Worm (Caenorhabditis elegans) whole organism, L1 larva: Measurements from ENCODE around the gene F46C5.6.

ENCODE experiments used
- elt-3 ChIP-seq, 6 experiments: fragments of 150-350 bp in 1 of 6; sonication (generic microtip); optimal IDR thresholded peaks; 2 replicates each; lab custom pipeline; 2017 to 2018; ENCODE audit warnings: missing biosample characterization in 6 of 6, missing genetic modification characterization in 6 of 6, inconsistent platforms in 1 of 6
- fos-1 ChIP-seq: fragments of 150-350 bp; optimal IDR thresholded peaks from 2 replicates; lab custom pipeline; 2014; ENCODE audit warnings: missing biosample characterization, missing genetic modification characterization
- mef-2 ChIP-seq: fragments of 150-350 bp; optimal IDR thresholded peaks from 2 replicates; lab custom pipeline; 2014; ENCODE audit warnings: missing biosample characterization, missing genetic modification characterization
- nhr-11 ChIP-seq: fragments of 150-350 bp; optimal IDR thresholded peaks from 2 replicates; lab custom pipeline; 2014; ENCODE audit warnings: missing biosample characterization, missing genetic modification characterization
- nhr-20 ChIP-seq: sonication (generic microtip); optimal IDR thresholded peaks from 2 replicates; lab custom pipeline; 2016; ENCODE audit warnings: mild to moderate bottlenecking, missing genetic modification characterization, missing compliant biosample characterization
- nhr-76 ChIP-seq: sonication (generic microtip); optimal IDR thresholded peaks from 2 replicates; lab custom pipeline; 2017; ENCODE audit warnings: missing biosample characterization, missing genetic modification characterization
- snpc-4 ChIP-seq: fragments of 150-350 bp; optimal IDR thresholded peaks from 2 replicates; lab custom pipeline; 2014; ENCODE audit warnings: missing biosample characterization, missing genetic modification characterization
- sptf-1 ChIP-seq: fragments of 150-350 bp; optimal IDR thresholded peaks from 2 replicates; lab custom pipeline; 2014; ENCODE audit warnings: missing biosample characterization, missing genetic modification characterization
- tbx-2 ChIP-seq: sonication (generic microtip); optimal IDR thresholded peaks from 2 replicates; lab custom pipeline; 2016; ENCODE audit warnings: missing genetic modification characterization, missing compliant biosample characterization
- unc-86 ChIP-seq: sonication (generic microtip); optimal IDR thresholded peaks from 2 replicates; lab custom pipeline; 2016; ENCODE audit warnings: missing genetic modification characterization, missing compliant biosample characterization
- ztf-11 ChIP-seq, 2 experiments: sonication (generic microtip); optimal IDR thresholded peaks; 2 replicates each; lab custom pipeline; 2016 to 2017; ENCODE audit warnings: missing genetic modification characterization in 2 of 2, missing biosample characterization in 1 of 2, missing compliant biosample characterization in 1 of 2

DNA sequence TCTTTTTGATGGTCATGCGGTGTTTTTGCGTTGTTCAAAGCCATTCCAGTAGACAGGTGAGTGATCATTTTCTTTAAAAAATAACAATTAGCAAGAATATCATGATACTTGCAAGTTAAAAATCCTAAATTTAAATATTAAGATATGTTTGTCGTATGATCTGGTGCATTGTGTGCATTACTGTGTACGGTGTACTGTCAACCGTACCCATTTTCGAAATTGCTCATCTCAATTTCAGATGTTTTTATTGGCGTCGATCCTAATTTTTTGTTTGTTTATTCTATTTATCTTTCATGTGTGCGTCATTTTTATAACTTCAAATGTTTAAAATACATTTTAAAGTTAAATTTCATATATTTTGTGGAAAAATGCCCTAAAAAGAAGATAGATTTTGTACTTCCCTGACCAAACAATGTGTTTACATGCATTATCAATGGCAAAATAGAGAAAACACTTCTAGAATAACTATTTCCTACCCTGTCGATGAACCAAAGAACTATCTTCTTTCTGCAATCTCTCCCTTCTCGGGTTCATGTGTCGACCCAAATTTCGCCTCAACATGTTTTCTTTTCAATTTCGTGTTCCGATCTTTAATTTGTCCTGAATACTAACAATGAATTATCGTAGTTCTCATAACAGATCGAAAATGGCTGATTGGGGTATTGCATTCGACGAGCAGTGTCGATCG, 40.1 kb upstream of the F46C5.6 start, which contains the start of the genes T07D4.5 and ddx-19:
- peak; percentile 22 for TF ChIP-seq tbx-2
- peak; percentile 17 for TF ChIP-seq fos-1 (tag; lab: Kevin White, UChicago)
- TF ChIP-seq mef-2 = no peak
- TF ChIP-seq ztf-11 (tag; optimal IDR thresholded peaks at IDR 0.05; lab: Kevin White, UChicago) = no peak
- TF ChIP-seq elt-3 (tag; optimal IDR thresholded peaks at IDR 0.05; lab: Kevin White, UChicago) = no peak
- no peak for TF ChIP-seq nhr-76 (tag; lab: Kevin White, UChicago)
- peak; percentile 55 for TF ChIP-seq nhr-20 (tag; lab: Kevin White, UChicago)
- no peak for TF ChIP-seq unc-86 (tag; lab: Kevin White, UChicago)
- no peak for TF ChIP-seq snpc-4 (tag; lab: Kevin White, UChicago)
- no peak for TF ChIP-seq nhr-11 (tag; lab: Kevin White, UChicago)
- no peak for TF ChIP-seq sptf-1 (tag; lab: Kevin White, UChicago)
